Worm (Caenorhabditis elegans): Measurements from ENCODE around the gene T07A5.7.

- TF ChIP-seq nhr-10 (tag; optimal IDR thresholded peaks at IDR 0.05) (no peak), nhr-237 (tag; optimal IDR thresholded peaks at IDR 0.05) (no peak), ztf-11 (tag; optimal IDR thresholded peaks at IDR 0.05) (no peak), nhr-12 (tag; optimal IDR thresholded peaks at IDR 0.05) (no peak), nhr-25 (tag; optimal IDR thresholded peaks at IDR 0.05) (no peak), ama-1 (optimal IDR thresholded peaks at IDR 0.05) (no peak), mdl-1 (tag; optimal IDR thresholded peaks at IDR 0.05) (no peak), lin-13 (GFP tag; optimal IDR thresholded peaks at IDR 0.05) (no peak), sem-4 (tag; optimal IDR thresholded peaks at IDR 0.05) (no peak)
Observed at ce11 chrIII:10341758-10342157, 30.8 kb upstream of the T07A5.7 start, which contains the start of gene tbx-9.

Measured in whole organism, L2 larva.